4 worm cellular contexts compared by ENCODE assay signal in the genomic region with DNA sequence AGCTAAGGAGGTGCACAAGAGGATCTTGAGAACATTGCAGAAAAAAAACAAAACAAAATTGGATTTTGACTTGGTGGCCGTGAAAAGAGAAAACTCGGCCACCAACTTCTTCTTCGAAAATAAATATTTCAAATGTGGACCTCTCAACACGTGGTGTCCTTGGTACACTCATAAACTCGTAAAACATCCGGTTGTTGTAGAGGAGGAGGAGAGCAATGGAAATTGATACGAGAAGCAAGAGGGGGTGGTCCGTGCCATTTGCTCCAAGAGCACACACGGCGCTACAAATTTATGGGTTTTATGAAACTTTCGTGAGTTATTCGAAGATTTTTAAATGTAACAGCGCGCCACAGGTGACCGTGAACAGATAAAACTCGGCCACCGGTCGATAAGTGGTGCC.
A peak's percentile ranks its signal among the peaks of the same experiment; 100 is the strongest.
TF ChIP-seq lines count a peak whose summit lies in the region.

No protein-coding gene starts in this region.

TF ChIP-seq in whole organism, L1 larva, 84 proteins besides CTCF, POLR2A, EP300 and RAD21:
- TF ChIP-seq ceh-8 (GFP tag; optimal IDR thresholded peaks at IDR 0.05; lab: Kevin White, UChicago) = no peak
- TF ChIP-seq tlp-1 (tag; optimal IDR thresholded peaks at IDR 0.05; lab: Kevin White, UChicago) = no peak
- TF ChIP-seq lin-14 (GFP tag; optimal IDR thresholded peaks at IDR 0.05; lab: Kevin White, UChicago) = peak; percentile 65
- no peak for TF ChIP-seq elt-3 (tag; optimal IDR thresholded peaks at IDR 0.05; lab: Kevin White, UChicago)
- TF ChIP-seq nhr-90 (tag; optimal IDR thresholded peaks at IDR 0.05; lab: Kevin White, UChicago; ENCODE audit: poor library complexity) = no peak
- TF ChIP-seq rnt-1 (tag; optimal IDR thresholded peaks at IDR 0.05; lab: Kevin White, UChicago) = peak; percentile 57
- no peak for TF ChIP-seq lin-35 (GFP tag; optimal IDR thresholded peaks at IDR 0.05; lab: Kevin White, UChicago)
- TF ChIP-seq snu-23 (GFP tag; optimal IDR thresholded peaks at IDR 0.05; lab: Kevin White, UChicago) = no peak
- TF ChIP-seq unc-98 (GFP tag; IDR thresholded peaks at IDR 0.05; lab: Robert Waterston, UW) = no peak

TF ChIP-seq in whole organism, L3 larva, 47 proteins besides CTCF, POLR2A, EP300 and RAD21:
- TF ChIP-seq nhr-77 (tag; optimal IDR thresholded peaks at IDR 0.05; lab: Kevin White, UChicago) (no peak), R02D3.7 (tag; optimal IDR thresholded peaks at IDR 0.05; lab: Kevin White, UChicago) (no peak), ceh-82 (tag; optimal IDR thresholded peaks at IDR 0.05; lab: Kevin White, UChicago) (no peak), egl-5 (tag; optimal IDR thresholded peaks at IDR 0.05; lab: Kevin White, UChicago) (peak; percentile 1)

TF ChIP-seq in whole organism, late embryonic, 69 proteins besides CTCF, POLR2A, EP300 and RAD21:
- TF ChIP-seq pha-2 (tag; optimal IDR thresholded peaks at IDR 0.05; lab: Kevin White, UChicago) = no peak
- TF ChIP-seq pha-4 (tag; optimal IDR thresholded peaks at IDR 0.05; lab: Kevin White, UChicago) = no peak
- peak; percentile 16 for TF ChIP-seq hlh-8 (tag; optimal IDR thresholded peaks at IDR 0.05; lab: Kevin White, UChicago)
- TF ChIP-seq ets-4 (tag; optimal IDR thresholded peaks at IDR 0.05; lab: Kevin White, UChicago) = no peak
- TF ChIP-seq C38D4.7 (GFP tag; optimal IDR thresholded peaks at IDR 0.05; lab: Kevin White, UChicago) = no peak
- TF ChIP-seq unc-3 (GFP tag; conservative IDR thresholded peaks at IDR 0.05; lab: Robert Waterston, UW) = no peak
- no peak for TF ChIP-seq unc-3 (tag; optimal IDR thresholded peaks at IDR 0.05; lab: Kevin White, UChicago)

TF ChIP-seq in whole organism, mixed stage, embryonic, 35 proteins besides CTCF, POLR2A, EP300 and RAD21:
- TF ChIP-seq sem-2 (GFP tag; optimal IDR thresholded peaks at IDR 0.05; lab: Kevin White, UChicago) (no peak), hlh-1 (tag; optimal IDR thresholded peaks at IDR 0.05; lab: Kevin White, UChicago) (peak; percentile 64)
TF ChIP-seq in whole organism, mixed stage, embryonic: peak in this region for 1.
